Fruit fly (Drosophila melanogaster) whole organism, wandering third instar larva: ENCODE data around the gene Irk1.

Source experiments
- Dfd ChIP-seq: fragments of >200 bp; optimal IDR thresholded peaks from 2 replicates; lab custom pipeline; 2017; ENCODE audit warnings: missing biosample characterization, missing genetic modification characterization
- HLH106 ChIP-seq: fragments of 200-800 bp; optimal IDR thresholded peaks from 3 replicates; lab custom pipeline; 2019; ENCODE audit warnings: missing biosample characterization, mild to moderate bottlenecking, missing genetic modification characterization, moderate library complexity
- Jra ChIP-seq: sonication (Bioruptor generic); optimal IDR thresholded peaks from 2 replicates; lab custom pipeline; 2016; ENCODE audit warnings: missing biosample characterization, missing genetic modification characterization
- Rel ChIP-seq, 2 experiments: fragments of 200-800 bp; sonication (Bioruptor generic) in 1 of 2; optimal IDR thresholded peaks; 2 replicates in 1 of 2; 3 replicates in 1 of 2; lab custom pipeline; 2016 to 2019; ENCODE audit warnings: mild to moderate bottlenecking in 2 of 2, missing biosample characterization in 2 of 2, missing genetic modification characterization in 2 of 2, moderate library complexity in 1 of 2
- br ChIP-seq: fragments of 200-800 bp; sonication (Bioruptor generic); optimal IDR thresholded peaks from 2 replicates; lab custom pipeline; 2016; ENCODE audit warnings: missing biosample characterization, missing genetic modification characterization
- fru ChIP-seq: fragments of 200-800 bp; sonication (Bioruptor generic); optimal IDR thresholded peaks from 3 replicates; lab custom pipeline; 2016; ENCODE audit warnings: missing biosample characterization, mild to moderate bottlenecking, missing genetic modification characterization
- lola ChIP-seq: fragments of >200 bp; optimal IDR thresholded peaks from 2 replicates; lab custom pipeline; 2017; ENCODE audit warnings: missing biosample characterization, missing genetic modification characterization

DNA sequence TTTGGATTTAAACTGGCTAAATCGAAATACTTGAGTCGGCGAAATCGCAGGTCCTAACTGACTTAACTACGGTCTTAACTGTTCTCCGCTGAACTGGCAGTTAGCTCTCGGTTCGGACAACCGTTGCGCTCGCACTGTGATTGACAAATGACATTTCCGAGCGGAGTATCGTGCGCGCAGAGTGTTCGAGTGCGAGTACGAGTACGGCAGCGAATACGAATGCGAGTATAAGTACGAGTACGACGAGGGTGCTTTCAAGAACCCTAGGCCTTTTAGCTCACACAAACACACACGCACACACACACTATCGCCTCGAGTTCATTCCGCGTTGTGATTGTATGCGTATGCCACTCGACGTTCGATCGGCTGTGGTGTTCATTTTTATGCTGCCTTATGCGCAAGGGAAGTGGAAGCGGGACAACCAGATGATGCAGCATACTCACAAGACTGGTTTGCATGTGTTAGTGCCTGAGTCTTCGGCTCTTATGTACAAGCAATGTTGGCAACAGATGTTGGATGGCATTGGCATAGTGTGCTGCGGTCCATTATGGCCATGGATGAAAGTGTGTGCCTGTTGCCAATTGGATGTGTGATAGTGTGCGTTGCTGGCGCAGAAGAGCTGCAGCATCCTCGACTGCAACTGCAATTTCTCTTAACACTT, 26.3 kb upstream of the Irk1 start, which contains the start of gene hh:
- TF ChIP-seq fru (GFP tag; lab: Kevin White, UChicago) (peak; percentile 11), lola (GFP tag; lab: Kevin White, UChicago) (no peak), Dfd (no peak), Jra (GFP tag; lab: Kevin White, UChicago) (peak; percentile 3), br (GFP tag; lab: Kevin White, UChicago) (no peak), Rel (GFP tag; optimal IDR thresholded peaks at IDR 0.05; lab: Kevin White, UChicago) (no peak), Rel (tag; optimal IDR thresholded peaks at IDR 0.05; lab: Kevin White, UChicago) (no peak), HLH106 (no peak)
